Fruit fly (Drosophila melanogaster) whole organism, embryonic: ENCODE data around the gene eIF2Bepsilon.

Experiments
- Aef1 ChIP-seq: fragments of 200-800 bp; sonication (Bioruptor generic); IDR thresholded peaks from 3 replicates; pipeline ENCODE4 v1.3.6; 2022; ENCODE audit warnings: missing biosample characterization, missing genetic modification characterization
- Blimp-1 ChIP-seq: fragments of 200-800 bp; sonication (Bioruptor generic); optimal IDR thresholded peaks from 3 replicates; lab custom pipeline; 2018; ENCODE audit warnings: missing biosample characterization, missing genetic modification characterization, mild to moderate bottlenecking, moderate library complexity, missing genetic modification reagents
- CG10321 ChIP-seq: fragments of 200-800 bp; sonication (Bioruptor generic); IDR thresholded peaks from 2 replicates; pipeline ENCODE4 v1.3.6; 2022; ENCODE audit warnings: missing biosample characterization, missing genetic modification characterization
- CG11247 ChIP-seq: fragments of 200-800 bp; sonication (Bioruptor generic); IDR thresholded peaks from 2 replicates; pipeline ENCODE4 v1.3.6; 2022; ENCODE audit warnings: missing biosample characterization, missing genetic modification characterization
- CG11696 ChIP-seq: fragments of 200-800 bp; sonication (Bioruptor generic); IDR thresholded peaks from 2 replicates; pipeline ENCODE4 v1.3.6; 2022; ENCODE audit warnings: missing biosample characterization, missing genetic modification characterization
- CG12391 ChIP-seq: fragments of 200-800 bp; sonication (Bioruptor generic); optimal IDR thresholded peaks from 3 replicates; lab custom pipeline; 2018; ENCODE audit warnings: missing biosample characterization, mild to moderate bottlenecking, missing genetic modification characterization, moderate library complexity
- CG12769 ChIP-seq: fragments of 200-800 bp; sonication (Bioruptor generic); optimal IDR thresholded peaks from 2 replicates; lab custom pipeline; 2019; ENCODE audit warnings: missing biosample characterization, mild to moderate bottlenecking, missing genetic modification characterization, moderate library complexity
- CG1603 ChIP-seq: fragments of 200-800 bp; sonication (Bioruptor generic); optimal IDR thresholded peaks from 2 replicates; lab custom pipeline; 2019; ENCODE audit warnings: missing biosample characterization, mild to moderate bottlenecking, missing genetic modification characterization, moderate library complexity
- CG16815 ChIP-seq: fragments of 200-800 bp; sonication (Bioruptor generic); optimal IDR thresholded peaks from 3 replicates; lab custom pipeline; 2017; ENCODE audit warnings: missing biosample characterization, mild to moderate bottlenecking, missing genetic modification characterization
- CG17385 ChIP-seq: fragments of 200-800 bp; sonication (Bioruptor generic); optimal IDR thresholded peaks from 3 replicates; lab custom pipeline; 2018; ENCODE audit warnings: missing biosample characterization, mild to moderate bottlenecking, missing genetic modification characterization
- CG1832 ChIP-seq: fragments of 200-800 bp; sonication (Bioruptor generic); optimal IDR thresholded peaks from 2 replicates; lab custom pipeline; 2017; ENCODE audit warnings: missing biosample characterization, mild to moderate bottlenecking, missing genetic modification characterization, inconsistent platforms
- CG18764 ChIP-seq: fragments of 200-800 bp; sonication (Bioruptor generic); optimal IDR thresholded peaks from 3 replicates; lab custom pipeline; 2016; ENCODE audit warnings: missing biosample characterization, missing genetic modification characterization
- CG4360 ChIP-seq: fragments of 200-800 bp; sonication (Bioruptor generic); IDR thresholded peaks from 2 replicates; pipeline ENCODE4 v1.3.6; 2022; ENCODE audit warnings: missing biosample characterization, missing genetic modification characterization
- CG4617 ChIP-seq: fragments of 200-800 bp; sonication (Bioruptor generic); optimal IDR thresholded peaks from 3 replicates; lab custom pipeline; 2016; ENCODE audit warnings: missing biosample characterization, missing genetic modification characterization, borderline replicate concordance
- CG5953 ChIP-seq: fragments of 200-800 bp; sonication (Bioruptor generic); IDR thresholded peaks from 2 replicates; pipeline ENCODE4 v1.3.6; 2022; ENCODE audit warnings: missing biosample characterization, missing genetic modification characterization
- CG6791 ChIP-seq: fragments of 200-800 bp; sonication (Bioruptor generic); IDR thresholded peaks from 3 replicates; pipeline ENCODE4 v1.3.6; 2022; ENCODE audit warnings: missing biosample characterization, missing genetic modification characterization; ENCODE audit not compliant: partially characterized antibody
- CG8281 ChIP-seq: fragments of 200-800 bp; sonication (Bioruptor generic); optimal IDR thresholded peaks from 2 replicates; lab custom pipeline; 2018; ENCODE audit warnings: missing biosample characterization, mild to moderate bottlenecking, missing genetic modification characterization, moderate library complexity
- CG8924 ChIP-seq: fragments of 200-800 bp; optimal IDR thresholded peaks from 3 replicates; lab custom pipeline; 2019; ENCODE audit warnings: missing biosample characterization, mild to moderate bottlenecking, missing genetic modification characterization, moderate library complexity
- CkIIα-i1 ChIP-seq: fragments of 200-800 bp; sonication (Bioruptor generic); IDR thresholded peaks from 2 replicates; pipeline ENCODE4 v1.3.6; 2022; ENCODE audit warnings: missing biosample characterization, missing genetic modification characterization
- Ets65A ChIP-seq: fragments of 200-800 bp; sonication (Bioruptor generic); peaks from one replicate; lab custom pipeline; 2016; ENCODE audit warnings: missing biosample characterization, missing genetic modification characterization
- Lpt ChIP-seq: fragments of >200 bp; optimal IDR thresholded peaks from 2 replicates; lab custom pipeline; 2018; ENCODE audit warnings: missing biosample characterization, missing genetic modification characterization
- MESR4 ChIP-seq: fragments of 200-800 bp; sonication (Bioruptor generic); optimal IDR thresholded peaks from 2 replicates; lab custom pipeline; 2018; ENCODE audit warnings: missing biosample characterization, mild to moderate bottlenecking, missing genetic modification characterization, moderate library complexity
- NK7.1 ChIP-seq: fragments of 200-800 bp; sonication (Bioruptor generic); optimal IDR thresholded peaks from 3 replicates; lab custom pipeline; 2016; ENCODE audit warnings: missing biosample characterization, missing genetic modification characterization
- Nf-YA ChIP-seq: fragments of 200-800 bp; sonication (Bioruptor generic); IDR thresholded peaks from 2 replicates; pipeline ENCODE4 v1.3.6; 2022; ENCODE audit warnings: missing biosample characterization, missing genetic modification characterization
- NfI ChIP-seq: fragments of 200-800 bp; sonication (Bioruptor generic); optimal IDR thresholded peaks from 3 replicates; lab custom pipeline; 2018; ENCODE audit warnings: missing biosample characterization, mild to moderate bottlenecking, missing genetic modification characterization, moderate library complexity
- Sin3A ChIP-seq: fragments of >200 bp; optimal IDR thresholded peaks from 2 replicates; lab custom pipeline; 2018
- YL-1 ChIP-seq: fragments of 200-800 bp; sonication (Bioruptor generic); optimal IDR thresholded peaks from 3 replicates; lab custom pipeline; 2017; ENCODE audit warnings: missing biosample characterization, mild to moderate bottlenecking, missing genetic modification characterization
- ash1 ChIP-seq: fragments of 200-800 bp; sonication (Bioruptor generic); optimal IDR thresholded peaks from 2 replicates; lab custom pipeline; 2018; ENCODE audit warnings: missing biosample characterization, mild to moderate bottlenecking, missing genetic modification characterization
- cato ChIP-seq: fragments of 200-800 bp; sonication (Bioruptor generic); optimal IDR thresholded peaks from 2 replicates; lab custom pipeline; 2016; ENCODE audit warnings: missing biosample characterization, missing genetic modification characterization, borderline replicate concordance
- chinmo ChIP-seq: fragments of 200-800 bp; sonication (Bioruptor generic); IDR thresholded peaks from 4 replicates; pipeline ENCODE4 v1.3.6; 2022; ENCODE audit warnings: missing biosample characterization, missing genetic modification characterization; ENCODE audit not compliant: partially characterized antibody
- exex ChIP-seq: fragments of 200-800 bp; sonication (Bioruptor generic); optimal IDR thresholded peaks from 4 replicates; lab custom pipeline; 2018; ENCODE audit warnings: missing biosample characterization, mild to moderate bottlenecking, missing genetic modification characterization, moderate library complexity
- grn ChIP-seq: fragments of 200-800 bp; sonication (Bioruptor generic); optimal IDR thresholded peaks from 3 replicates; lab custom pipeline; 2017; ENCODE audit warnings: missing biosample characterization, missing genetic modification characterization
- ken ChIP-seq: fragments of 200-800 bp; sonication (Bioruptor generic); IDR thresholded peaks from 3 replicates; pipeline ENCODE4 v1.3.6; 2022; ENCODE audit warnings: missing biosample characterization, missing genetic modification characterization
- lov ChIP-seq, 2 experiments: fragments of 200-800 bp in 1 of 2; fragments of >200 bp in 1 of 2; sonication (Bioruptor generic) in 1 of 2; IDR thresholded peaks in 1 of 2; optimal IDR thresholded peaks in 1 of 2; 2 replicates in 1 of 2; 3 replicates in 1 of 2; pipeline versions ENCODE4 v1.3.6 to Lab custom; 2017 to 2022; ENCODE audit warnings: missing biosample characterization in 1 of 2, missing genetic modification characterization in 1 of 2
- mld ChIP-seq: fragments of 200-800 bp; sonication (Bioruptor generic); IDR thresholded peaks from 3 replicates; pipeline ENCODE4 v1.3.6; 2022; ENCODE audit warnings: missing biosample characterization, missing genetic modification characterization; ENCODE audit not compliant: partially characterized antibody
- prd ChIP-seq, 3 experiments: fragments of >200 bp in 2 of 3; fragments of 200-800 bp in 1 of 3; sonication (Bioruptor generic) in 1 of 3; optimal IDR thresholded peaks in 2 of 3; IDR thresholded peaks in 1 of 3; 2 replicates in 2 of 3; 3 replicates in 1 of 3; pipeline versions ENCODE4 v1.3.6 to Lab custom; 2017 to 2022; ENCODE audit warnings: missing biosample characterization in 1 of 3, missing genetic modification characterization in 1 of 3
- sens ChIP-seq: fragments of 200-800 bp; sonication (Bioruptor generic); peaks from one replicate; lab custom pipeline; 2016; ENCODE audit warnings: missing biosample characterization, missing genetic modification characterization
- sima ChIP-seq: fragments of 200-800 bp; sonication (Bioruptor generic); optimal IDR thresholded peaks from 2 replicates; lab custom pipeline; 2016; ENCODE audit warnings: missing biosample characterization, missing genetic modification characterization
- tgo ChIP-seq: fragments of 200-800 bp; sonication (Bioruptor generic); IDR thresholded peaks from 3 replicates; pipeline ENCODE4 v1.3.6; 2022; ENCODE audit warnings: missing biosample characterization, missing genetic modification characterization
- tll ChIP-seq, 2 experiments: fragments of 200-800 bp in 1 of 2; fragments of >200 bp in 1 of 2; sonication (Bioruptor generic) in 1 of 2; optimal IDR thresholded peaks; 2 replicates each; lab custom pipeline; 2017 to 2019; ENCODE audit warnings: missing biosample characterization in 2 of 2, missing genetic modification characterization in 2 of 2, mild to moderate bottlenecking in 1 of 2, moderate library complexity in 1 of 2
- ttk ChIP-seq: fragments of 200-800 bp; sonication (Bioruptor generic); IDR thresholded peaks from 2 replicates; pipeline ENCODE4 v2.1.2; 2022; ENCODE audit warnings: missing biosample characterization, missing genetic modification characterization
- wor ChIP-seq: fragments of 200-800 bp; sonication (Bioruptor generic); IDR thresholded peaks from 2 replicates; pipeline ENCODE4 v1.3.6; 2022; ENCODE audit warnings: missing biosample characterization, missing genetic modification characterization

The eIF2Bepsilon gene

DNA sequence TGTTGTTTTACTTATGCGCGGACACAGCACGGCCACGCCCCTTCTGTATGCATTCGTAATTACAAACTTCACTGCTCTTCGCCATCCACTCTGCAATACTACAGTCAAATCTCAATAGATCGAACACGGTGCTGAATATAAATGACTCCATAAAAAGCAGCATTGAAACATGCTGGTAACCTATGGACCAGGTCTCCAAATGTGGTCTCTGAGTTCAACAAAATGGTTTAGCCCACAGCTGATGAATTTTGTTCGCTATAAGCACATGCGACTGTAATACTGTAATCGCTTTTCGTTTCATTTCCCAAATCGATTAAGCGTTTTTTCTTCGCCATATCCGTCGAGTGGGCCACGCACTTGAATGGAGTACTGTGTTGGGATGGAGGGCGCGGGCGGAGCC, 25.3 kb downstream of the eIF2Bepsilon start (continued):
- no peak for TF ChIP-seq Sin3A
- TF ChIP-seq Ets65A = no peak
- TF ChIP-seq wor (GFP tag; lab: Robert Waterston, UW) = no peak
- TF ChIP-seq grn = no peak
- no peak for TF ChIP-seq CG12769 (tag; lab: Kevin White, UChicago)
- TF ChIP-seq sima (GFP tag; lab: Kevin White, UChicago) = no peak
- no peak for TF ChIP-seq prd (optimal IDR thresholded peaks at IDR 0.05; lab: Kevin White, UChicago)
- TF ChIP-seq prd (GFP tag; IDR thresholded peaks at IDR 0.05; lab: Robert Waterston, UW) = peak; percentile 37; the same call in 1 of the 3 replicates
- no peak for TF ChIP-seq Nf-YA (GFP tag; lab: Robert Waterston, UW)
- TF ChIP-seq tgo (GFP tag; lab: Robert Waterston, UW) = no peak

DNA sequence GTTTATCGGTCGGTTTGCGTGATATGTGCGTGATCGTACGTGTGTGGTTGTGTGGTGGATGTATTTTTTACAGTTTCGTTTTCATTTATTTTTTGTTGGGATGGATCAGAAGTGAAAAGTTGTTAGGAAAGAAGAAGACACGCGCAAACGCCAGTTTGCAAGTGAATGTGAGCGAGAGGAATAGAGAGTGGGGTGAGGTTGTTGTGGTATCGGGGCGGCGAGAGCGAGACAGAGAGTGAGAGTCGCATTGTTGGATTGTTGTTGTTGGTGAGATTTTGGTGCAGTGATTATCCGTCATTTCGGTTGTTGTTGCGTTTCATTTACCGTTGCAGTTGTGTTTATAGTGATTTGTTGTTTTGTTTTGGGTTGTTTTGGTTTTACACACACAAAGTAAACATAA, 29.1 kb downstream of the eIF2Bepsilon start:
- TF ChIP-seq CG8924 (tag; lab: Kevin White, UChicago) (no peak), NK7.1 (GFP tag; lab: Kevin White, UChicago) (no peak), Lpt (GFP tag; lab: Kevin White, UChicago) (no peak), chinmo (0 out of 4 replicates have a peak, but pooled peaks have one; percentile 18), prd (optimal IDR thresholded peaks at IDR 0.05; lab: Kevin White, UChicago) (no peak), prd (GFP tag; IDR thresholded peaks at IDR 0.05; lab: Robert Waterston, UW) (no peak), ken (no peak), Aef1 (GFP tag; lab: Robert Waterston, UW) (peak; percentile 18; the same call in 1 of the 3 replicates), cato (GFP tag; lab: Kevin White, UChicago) (no peak), lov (optimal IDR thresholded peaks at IDR 0.05; lab: Kevin White, UChicago) (no peak), lov (GFP tag; IDR thresholded peaks at IDR 0.05; lab: Robert Waterston, UW) (no peak), NfI (GFP tag; lab: Kevin White, UChicago) (no peak), CG12391 (tag; lab: Kevin White, UChicago) (no peak), CG1832 (GFP tag; lab: Kevin White, UChicago) (peak; percentile 64), YL-1 (GFP tag; lab: Kevin White, UChicago) (peak; percentile 11), CG18764 (GFP tag; lab: Kevin White, UChicago) (no peak), CG4617 (GFP tag; lab: Kevin White, UChicago) (no peak), CG10321 (GFP tag; lab: Robert Waterston, UW) (peak; percentile 38; the same call in 1 of the 2 replicates), CG4360 (GFP tag; lab: Robert Waterston, UW) (peak; percentile 87), tll (GFP tag; optimal IDR thresholded peaks at IDR 0.05; lab: Kevin White, UChicago) (no peak), CG6791 (GFP tag; lab: Robert Waterston, UW) (no peak), CG5953 (GFP tag; lab: Robert Waterston, UW) (no peak), CG1603 (tag; lab: Kevin White, UChicago) (no peak), CG17385 (peak; percentile 72), tgo (GFP tag; lab: Robert Waterston, UW) (no peak), CkIIα-i1 (no peak), CG11247 (GFP tag; lab: Robert Waterston, UW) (no peak), CG16815 (GFP tag; lab: Kevin White, UChicago) (no peak), CG8281 (tag; lab: Kevin White, UChicago) (no peak), exex (tag; lab: Kevin White, UChicago) (no peak), ash1 (GFP tag; lab: Kevin White, UChicago) (no peak), ttk (no peak), MESR4 (GFP tag; lab: Kevin White, UChicago) (no peak), Blimp-1 (GFP tag; lab: Kevin White, UChicago) (peak; percentile 13), CG11696 (GFP tag; lab: Robert Waterston, UW) (no peak), sens (GFP tag; lab: Kevin White, UChicago) (peak; percentile 47), mld (GFP tag; lab: Robert Waterston, UW) (no peak)
